Worm (Caenorhabditis elegans) whole organism, L2 larva: Measurements from ENCODE around the gene znf-593.

Experiments used
- R02D3.7 ChIP-seq: fragments of 150-350 bp; optimal IDR thresholded peaks from 2 replicates; lab custom pipeline; 2014; ENCODE audit warnings: missing biosample characterization, missing genetic modification characterization
- blmp-1 ChIP-seq: sonication (generic microtip); optimal IDR thresholded peaks from 2 replicates; lab custom pipeline; 2017; ENCODE audit warnings: missing genetic modification characterization, mild to moderate bottlenecking, missing compliant biosample characterization, antibody characterized with exemption, moderate library complexity; ENCODE audit not compliant: insufficient read depth
- nhr-12 ChIP-seq: fragments of 150-350 bp; optimal IDR thresholded peaks from 2 replicates; lab custom pipeline; 2014; ENCODE audit warnings: missing biosample characterization, missing genetic modification characterization

DNA sequence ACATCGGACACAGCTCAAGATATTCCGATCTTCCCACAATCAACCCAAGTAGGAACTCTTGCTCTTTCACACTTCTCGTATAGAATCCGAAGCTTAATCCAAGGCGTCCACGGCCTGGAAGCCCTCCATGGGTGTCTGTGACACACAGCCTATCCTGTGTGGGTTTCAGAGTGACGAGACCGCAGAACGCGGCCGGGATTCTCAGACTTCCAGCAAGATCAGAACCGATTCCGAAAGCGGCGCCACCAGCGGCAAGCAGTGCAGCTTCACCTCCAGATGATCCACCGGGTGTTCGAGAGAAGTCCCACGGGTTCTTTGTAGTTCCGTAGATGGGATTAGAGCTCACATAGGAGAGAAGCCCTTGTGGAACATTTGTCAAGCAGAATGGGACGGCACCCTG is 15.7 kb downstream of the znf-593 start:
- no peak for TF ChIP-seq nhr-12 (tag; lab: Kevin White, UChicago)
- no peak for TF ChIP-seq blmp-1
- TF ChIP-seq R02D3.7 (tag; lab: Kevin White, UChicago), result no peak
